Worm (Caenorhabditis elegans) whole organism, L4/young adult: ENCODE results near the gene srx-137.

Source experiments
- W03F9.2 ChIP-seq: fragments of 150-350 bp; optimal IDR thresholded peaks from 2 replicates; lab custom pipeline; 2014; ENCODE audit warnings: missing biosample characterization, missing genetic modification characterization
- dao-5 ChIP-seq: sonication (generic microtip); optimal IDR thresholded peaks from 2 replicates; lab custom pipeline; 2016; ENCODE audit warnings: missing genotype, missing genetic modification characterization, moderate library complexity, missing compliant biosample characterization
- him-1 ChIP-seq: sonication (generic microtip); optimal IDR thresholded peaks from 2 replicates; lab custom pipeline; 2016; ENCODE audit warnings: missing genotype, missing genetic modification reagents, missing genetic modification characterization, missing compliant biosample characterization

DNA sequence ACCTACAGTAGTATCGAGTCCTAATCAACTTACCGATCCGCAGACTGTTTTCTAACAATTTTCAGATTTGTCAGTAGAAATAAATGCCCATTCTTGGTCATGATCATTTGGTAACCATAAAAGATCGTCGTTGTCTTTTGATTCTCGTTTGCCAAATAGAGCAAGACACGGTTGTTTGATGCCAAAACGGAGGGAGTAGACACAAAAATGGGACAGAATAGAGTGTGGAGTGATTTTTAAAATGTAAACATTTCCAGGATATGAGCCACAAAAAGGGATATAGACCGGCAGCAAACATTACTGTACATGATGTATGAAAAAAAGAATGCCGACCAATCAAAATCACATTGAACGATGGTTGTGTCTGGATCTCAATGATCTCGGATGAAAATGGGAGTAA, 45.7 kb upstream of the srx-137 start, which contains the start of gene F55B12.2:
- TF ChIP-seq him-1 (no peak), W03F9.2 (no peak), dao-5 (tag; lab: Kevin White, UChicago) (no peak)
